Worm (Caenorhabditis elegans): ENCODE results near the gene stg-2.

stg-2 gene

ce11 chrX:8672760-8673159 lies 29.0 kb upstream of the stg-2 start, which contains the start of the genes K09E2.2 and K09E2.3:
TSS of gene K09E2.2 (plus strand) at chrX:8673060.
TSS of gene K09E2.3 (plus strand) at chrX:8673084.
- TF ChIP-seq flt-1 (GFP tag; IDR thresholded peaks at IDR 0.05) (no peak), tbx-37 (GFP tag; conservative IDR thresholded peaks at IDR 0.05) (no peak), hnd-1 (tag; optimal IDR thresholded peaks at IDR 0.05) (no peak), sea-1 (GFP tag; conservative IDR thresholded peaks at IDR 0.05) (no peak), tbx-11 (GFP tag; IDR thresholded peaks at IDR 0.05) (no peak), B0310.2 (tag; optimal IDR thresholded peaks at IDR 0.05) (no peak), F13C5.2 (tag; optimal IDR thresholded peaks at IDR 0.05) (no peak), ceh-36 (tag; optimal IDR thresholded peaks at IDR 0.05) (no peak), pes-1 (GFP tag; IDR thresholded peaks at IDR 0.05) (no peak), tra-4 (tag; optimal IDR thresholded peaks at IDR 0.05) (no peak), ceh-13 (GFP tag; optimal IDR thresholded peaks at IDR 0.05) (no peak), ama-1 (optimal IDR thresholded peaks at IDR 0.05) (no peak), hmg-4 (GFP tag; optimal IDR thresholded peaks at IDR 0.05) (no peak)

DNA sequence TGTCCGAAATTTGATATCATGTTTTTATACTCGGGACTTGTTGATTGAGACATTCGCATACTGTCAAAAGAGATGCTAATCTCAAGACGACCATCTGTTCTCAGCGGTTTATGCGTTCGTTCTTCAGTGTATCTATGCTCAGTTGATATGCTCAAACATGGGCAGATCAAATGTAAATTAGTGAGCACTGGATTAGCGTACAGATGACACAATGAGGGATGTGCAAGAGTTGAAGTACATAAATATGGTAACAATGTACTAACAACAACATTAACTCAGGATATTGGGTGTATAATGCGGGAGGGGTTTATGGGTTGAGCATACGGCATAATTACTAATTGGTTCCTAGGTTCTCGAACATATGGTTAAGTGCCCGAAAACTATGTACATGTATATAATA lies 18.7 kb upstream of the stg-2 start:
- TF ChIP-seq hmg-4 (GFP tag; optimal IDR thresholded peaks at IDR 0.05) (no peak), F13C5.2 (tag; optimal IDR thresholded peaks at IDR 0.05) (no peak)

DNA sequence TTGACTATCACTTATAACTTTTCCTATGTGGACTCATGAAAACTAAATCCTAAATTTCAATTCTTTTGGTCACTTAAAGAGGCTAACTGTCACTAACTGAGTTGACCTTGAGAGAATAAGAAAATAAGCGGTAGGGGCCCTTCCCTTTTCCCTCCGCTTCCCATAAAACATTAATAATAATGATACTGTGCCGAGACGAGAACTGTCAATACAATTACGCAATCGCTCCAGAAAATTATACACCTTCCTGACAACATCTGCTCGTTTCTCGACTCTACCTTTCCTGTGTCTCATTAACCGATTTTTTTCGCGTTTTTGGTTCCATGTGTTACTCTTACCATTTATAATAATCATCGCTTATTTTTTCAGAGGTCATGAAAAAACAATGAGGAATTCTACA lies 17.2 kb upstream of the stg-2 start:
- TF ChIP-seq flt-1 (GFP tag; IDR thresholded peaks at IDR 0.05) (no peak), sea-1 (GFP tag; conservative IDR thresholded peaks at IDR 0.05) (no peak), ceh-13 (GFP tag; optimal IDR thresholded peaks at IDR 0.05) (no peak), tbx-37 (GFP tag; conservative IDR thresholded peaks at IDR 0.05) (no peak), hmbx-1 (tag; optimal IDR thresholded peaks at IDR 0.05) (no peak), hmg-4 (GFP tag; optimal IDR thresholded peaks at IDR 0.05) (no peak), scrt-1 (GFP tag; IDR thresholded peaks at IDR 0.05) (no peak), tbx-11 (GFP tag; IDR thresholded peaks at IDR 0.05) (no peak), B0310.2 (tag; optimal IDR thresholded peaks at IDR 0.05) (no peak), F13C5.2 (tag; optimal IDR thresholded peaks at IDR 0.05) (no peak), hnd-1 (tag; optimal IDR thresholded peaks at IDR 0.05) (no peak), pes-1 (GFP tag; IDR thresholded peaks at IDR 0.05) (no peak), aly-1 (tag; optimal IDR thresholded peaks at IDR 0.05) (no peak), ets-7 (tag; optimal IDR thresholded peaks at IDR 0.05) (no peak), ceh-36 (tag; optimal IDR thresholded peaks at IDR 0.05) (no peak), tra-4 (tag; optimal IDR thresholded peaks at IDR 0.05) (no peak), ama-1 (optimal IDR thresholded peaks at IDR 0.05) (no peak)

DNA sequence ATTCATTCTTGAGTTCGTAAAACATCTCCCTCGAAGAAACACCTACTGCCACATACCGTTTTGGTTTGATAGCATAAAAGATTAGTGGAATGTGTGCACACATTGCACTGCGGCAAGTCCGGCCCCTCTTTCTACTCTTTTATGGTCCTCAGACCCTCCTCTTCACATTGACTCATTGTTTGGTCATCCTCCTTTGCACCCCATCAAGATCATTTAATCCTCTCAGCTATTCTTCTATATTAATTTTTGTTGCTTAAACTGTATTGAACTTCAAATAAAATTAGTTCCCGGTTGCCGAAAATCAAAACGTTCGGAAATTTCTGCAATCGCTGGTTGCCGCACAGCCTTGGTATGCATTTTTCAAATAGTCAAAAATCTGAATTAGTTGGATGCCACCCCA lies 16.6 kb upstream of the stg-2 start, which contains the start of gene rig-1:
rig-1 (plus strand) TSS at position 301 of the 400 bp plus-strand sequence.
- TF ChIP-seq ceh-13 (GFP tag; optimal IDR thresholded peaks at IDR 0.05) (no peak), ceh-36 (tag; optimal IDR thresholded peaks at IDR 0.05) (no peak), hnd-1 (tag; optimal IDR thresholded peaks at IDR 0.05) (no peak), aly-1 (tag; optimal IDR thresholded peaks at IDR 0.05) (no peak), tbx-37 (GFP tag; conservative IDR thresholded peaks at IDR 0.05) (no peak), ama-1 (optimal IDR thresholded peaks at IDR 0.05) (no peak), F13C5.2 (tag; optimal IDR thresholded peaks at IDR 0.05) (no peak), flt-1 (GFP tag; IDR thresholded peaks at IDR 0.05) (no peak), pes-1 (GFP tag; IDR thresholded peaks at IDR 0.05) (no peak), hmg-4 (GFP tag; optimal IDR thresholded peaks at IDR 0.05) (no peak), ets-7 (tag; optimal IDR thresholded peaks at IDR 0.05) (no peak), hmbx-1 (tag; optimal IDR thresholded peaks at IDR 0.05) (no peak), sea-1 (GFP tag; conservative IDR thresholded peaks at IDR 0.05) (no peak), B0310.2 (tag; optimal IDR thresholded peaks at IDR 0.05) (no peak), scrt-1 (GFP tag; IDR thresholded peaks at IDR 0.05) (no peak), tra-4 (tag; optimal IDR thresholded peaks at IDR 0.05) (no peak)

- TF ChIP-seq tbx-37 (GFP tag; conservative IDR thresholded peaks at IDR 0.05) (no peak), tra-4 (tag; optimal IDR thresholded peaks at IDR 0.05) (no peak), ceh-36 (tag; optimal IDR thresholded peaks at IDR 0.05) (no peak), tbx-11 (GFP tag; IDR thresholded peaks at IDR 0.05) (no peak), ama-1 (optimal IDR thresholded peaks at IDR 0.05) (no peak), scrt-1 (GFP tag; IDR thresholded peaks at IDR 0.05) (no peak), hmbx-1 (tag; optimal IDR thresholded peaks at IDR 0.05) (no peak)
These were observed 15.8 kb upstream of the stg-2 start for ce11 chrX:8659521-8659920.

ce11 chrX:8656019-8656418 lies 12.3 kb upstream of the stg-2 start:
- TF ChIP-seq tra-4 (tag; optimal IDR thresholded peaks at IDR 0.05) (no peak), hmbx-1 (tag; optimal IDR thresholded peaks at IDR 0.05) (no peak), sea-1 (GFP tag; conservative IDR thresholded peaks at IDR 0.05) (no peak), pes-1 (GFP tag; IDR thresholded peaks at IDR 0.05) (no peak), hnd-1 (tag; optimal IDR thresholded peaks at IDR 0.05) (no peak), F13C5.2 (tag; optimal IDR thresholded peaks at IDR 0.05) (no peak), tbx-37 (GFP tag; conservative IDR thresholded peaks at IDR 0.05) (no peak), hmg-4 (GFP tag; optimal IDR thresholded peaks at IDR 0.05) (no peak), tbx-11 (GFP tag; IDR thresholded peaks at IDR 0.05) (no peak), ceh-36 (tag; optimal IDR thresholded peaks at IDR 0.05) (no peak), ama-1 (optimal IDR thresholded peaks at IDR 0.05) (no peak), flt-1 (GFP tag; IDR thresholded peaks at IDR 0.05) (no peak), ets-7 (tag; optimal IDR thresholded peaks at IDR 0.05) (no peak), B0310.2 (tag; optimal IDR thresholded peaks at IDR 0.05) (no peak), aly-1 (tag; optimal IDR thresholded peaks at IDR 0.05) (no peak), scrt-1 (GFP tag; IDR thresholded peaks at IDR 0.05) (no peak), ceh-13 (GFP tag; optimal IDR thresholded peaks at IDR 0.05) (no peak)

- peak; percentile 77 for TF ChIP-seq pes-1 (GFP tag; IDR thresholded peaks at IDR 0.05)
- no peak for TF ChIP-seq tra-4 (tag; optimal IDR thresholded peaks at IDR 0.05)
- no peak for TF ChIP-seq hmg-4 (GFP tag; optimal IDR thresholded peaks at IDR 0.05)
- peak; percentile 35 for TF ChIP-seq ceh-13 (GFP tag; optimal IDR thresholded peaks at IDR 0.05)
- no peak for TF ChIP-seq B0310.2 (tag; optimal IDR thresholded peaks at IDR 0.05)
- TF ChIP-seq ama-1 (optimal IDR thresholded peaks at IDR 0.05): no peak
- TF ChIP-seq flt-1 (GFP tag; IDR thresholded peaks at IDR 0.05): no peak
These were observed 6.8 kb upstream of the stg-2 start for ce11 chrX:8650535-8650934.

- no peak for TF ChIP-seq ceh-13 (GFP tag; optimal IDR thresholded peaks at IDR 0.05)
- no peak for TF ChIP-seq tbx-11 (GFP tag; IDR thresholded peaks at IDR 0.05)
- no peak for TF ChIP-seq B0310.2 (tag; optimal IDR thresholded peaks at IDR 0.05)
- no peak for TF ChIP-seq sea-1 (GFP tag; conservative IDR thresholded peaks at IDR 0.05)
- TF ChIP-seq scrt-1 (GFP tag; IDR thresholded peaks at IDR 0.05): no peak
- no peak for TF ChIP-seq tra-4 (tag; optimal IDR thresholded peaks at IDR 0.05)
- no peak for TF ChIP-seq flt-1 (GFP tag; IDR thresholded peaks at IDR 0.05)
- no peak for TF ChIP-seq pes-1 (GFP tag; IDR thresholded peaks at IDR 0.05)
- TF ChIP-seq hmg-4 (GFP tag; optimal IDR thresholded peaks at IDR 0.05): no peak
- no peak for TF ChIP-seq F13C5.2 (tag; optimal IDR thresholded peaks at IDR 0.05)
- TF ChIP-seq hnd-1 (tag; optimal IDR thresholded peaks at IDR 0.05): no peak
- no peak for TF ChIP-seq hmbx-1 (tag; optimal IDR thresholded peaks at IDR 0.05)
- TF ChIP-seq tbx-37 (GFP tag; conservative IDR thresholded peaks at IDR 0.05): no peak
- TF ChIP-seq ceh-36 (tag; optimal IDR thresholded peaks at IDR 0.05): no peak
- TF ChIP-seq ama-1 (optimal IDR thresholded peaks at IDR 0.05): no peak
- no peak for TF ChIP-seq aly-1 (tag; optimal IDR thresholded peaks at IDR 0.05)
These were observed 4.9 kb upstream of the stg-2 start for ce11 chrX:8648582-8648981.

All from whole organism, early embryonic.